Worm (Caenorhabditis elegans): ENCODE results near the gene vep-2.
A peak's percentile ranks its signal among the peaks of the same experiment; 100 is the strongest.

The vep-2 gene

ce11 chrX:3650100-3650809 is 22.1 kb downstream of the vep-2 start, which contains the start of the genes sax-1 and R11G1.2 (continued):
- TF ChIP-seq ama-1 (optimal IDR thresholded peaks at IDR 0.05) (no peak), madf-9 (GFP tag; conservative IDR thresholded peaks at IDR 0.05) (0 out of 2 replicates have a peak, but pooled peaks have one; percentile 16), hlh-11 (tag; optimal IDR thresholded peaks at IDR 0.05) (peak; percentile 69), T26A8.4 (GFP tag; IDR thresholded peaks at IDR 0.05) (peak; percentile 43; the same call in 1 of the 2 replicates)

- no peak for TF ChIP-seq nhr-76 (tag; optimal IDR thresholded peaks at IDR 0.05)
- TF ChIP-seq lin-1 (GFP tag; IDR thresholded peaks at IDR 0.05) = no peak
- no peak for TF ChIP-seq nhr-111 (GFP tag; optimal IDR thresholded peaks at IDR 0.05)
- TF ChIP-seq arid-1 (GFP tag; conservative IDR thresholded peaks at IDR 0.05) = no peak
- no peak for TF ChIP-seq daf-12 (tag; optimal IDR thresholded peaks at IDR 0.05)
Measured at ce11 chrX:3654623-3655022, 26.5 kb downstream of the vep-2 start, which contains the start of gene R11G1.11. R11G1.11 (plus strand) TSS chrX:3654923.

- TF ChIP-seq daf-19 (GFP tag; conservative IDR thresholded peaks at IDR 0.05) = no peak
- TF ChIP-seq ceh-62 (tag; optimal IDR thresholded peaks at IDR 0.05) = no peak
- no peak for TF ChIP-seq F10B5.3 (tag; optimal IDR thresholded peaks at IDR 0.05)
Measured at ce11 chrX:3655972-3656371, 27.9 kb downstream of the vep-2 start, which contains the start of gene R11G1.7. R11G1.7 (plus strand) TSS chrX:3656272.

- TF ChIP-seq tra-1 (GFP tag; IDR thresholded peaks at IDR 0.05) (no peak), F10B5.3 (tag; optimal IDR thresholded peaks at IDR 0.05) (no peak), snpc-1.2 (GFP tag; IDR thresholded peaks at IDR 0.05) (no peak), ctbp-1 (GFP tag; IDR thresholded peaks at IDR 0.05) (no peak), unc-130 (GFP tag; optimal IDR thresholded peaks at IDR 0.05) (no peak), daf-8 (GFP tag; IDR thresholded peaks at IDR 0.05) (no peak), ceh-62 (tag; optimal IDR thresholded peaks at IDR 0.05) (no peak), madf-9 (GFP tag; conservative IDR thresholded peaks at IDR 0.05) (no peak), rbr-2 (tag; optimal IDR thresholded peaks at IDR 0.05) (no peak), hif-1 (tag; optimal IDR thresholded peaks at IDR 0.05) (no peak), aha-1 (tag) (no peak), hlh-30 (tag; optimal IDR thresholded peaks at IDR 0.05; ENCODE audit: insufficient read depth) (no peak)
Measured at ce11 chrX:3659192-3659591, 31.1 kb downstream of the vep-2 start, which contains the start of gene R11G1.1. R11G1.1 (plus strand) TSS chrX:3659492.

ce11 chrX:3668842-3669241 is 40.7 kb downstream of the vep-2 start, which contains the start of gene snet-1:
snet-1 (minus strand) TSS chrX:3668942.
- TF ChIP-seq Y105C5A.15 (GFP tag; IDR thresholded peaks at IDR 0.05) (no peak), unc-130 (GFP tag; optimal IDR thresholded peaks at IDR 0.05) (no peak), daf-8 (GFP tag; IDR thresholded peaks at IDR 0.05) (no peak), rbr-2 (tag; optimal IDR thresholded peaks at IDR 0.05) (no peak), aha-1 (tag) (no peak), nhr-10 (tag; optimal IDR thresholded peaks at IDR 0.05) (no peak), nhr-77 (tag; optimal IDR thresholded peaks at IDR 0.05) (no peak), cey-2 (tag; optimal IDR thresholded peaks at IDR 0.05; ENCODE audit: borderline replicate concordance, insufficient read depth) (no peak), snpc-1.2 (GFP tag; IDR thresholded peaks at IDR 0.05) (no peak), ceh-44 (GFP tag; IDR thresholded peaks at IDR 0.05) (no peak), php-3 (GFP tag; IDR thresholded peaks at IDR 0.05) (no peak), tra-1 (GFP tag; IDR thresholded peaks at IDR 0.05) (no peak), attf-4 (tag; optimal IDR thresholded peaks at IDR 0.05) (no peak), madf-5 (GFP tag; IDR thresholded peaks at IDR 0.05) (no peak), spr-3 (GFP tag; optimal IDR thresholded peaks at IDR 0.05) (no peak), skn-1 (tag; optimal IDR thresholded peaks at IDR 0.05) (no peak), ceh-32 (tag; optimal IDR thresholded peaks at IDR 0.05; ENCODE audit: poor library complexity) (no peak), zag-1 (tag; optimal IDR thresholded peaks at IDR 0.05) (no peak), nhr-41 (GFP tag; IDR thresholded peaks at IDR 0.05) (no peak)
